Worm (Caenorhabditis elegans): ENCODE data around the gene F36D4.6.
"Not testable (repeated sequence)": the region's sequence is repeated elsewhere in the genome, so short reads cannot be mapped to it uniquely, and the experiment has no call there.

The F36D4.6 gene

DNA sequence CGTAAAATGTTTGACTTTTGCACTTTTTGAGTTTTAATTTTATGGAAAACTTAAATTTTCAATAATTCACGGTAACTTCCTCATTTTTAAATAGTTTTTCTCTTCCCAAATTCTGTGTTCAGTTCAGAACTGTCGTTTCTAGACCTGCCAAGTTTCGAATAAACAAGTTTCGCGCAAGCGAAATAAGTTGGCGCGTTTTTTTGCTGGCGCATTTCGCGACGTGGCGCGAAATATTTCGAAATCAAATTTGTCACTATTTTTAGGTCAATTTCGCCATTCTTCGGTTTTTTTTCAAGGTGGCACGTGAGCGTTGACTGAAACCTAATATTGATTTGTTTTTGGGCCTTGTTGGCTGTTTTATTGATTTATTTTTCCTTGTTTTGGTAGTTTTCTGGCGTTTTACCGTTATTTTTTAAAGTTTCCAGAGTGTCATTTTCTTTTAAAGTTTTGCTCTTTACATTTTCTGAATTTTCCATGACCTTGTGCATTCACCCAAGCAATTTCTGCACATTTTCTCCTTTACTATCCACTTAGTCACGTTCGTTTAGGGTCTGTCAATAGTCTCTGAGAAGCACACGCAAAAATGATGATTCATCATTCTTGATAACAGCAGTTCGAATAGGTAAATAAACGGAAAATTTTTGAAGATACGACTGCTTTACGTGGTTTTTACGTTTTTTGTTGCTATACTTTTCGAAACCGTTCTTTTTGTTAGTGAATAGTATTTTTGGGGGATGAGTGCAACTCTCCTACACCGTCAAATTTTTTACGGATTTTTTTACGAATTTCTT, 44.2 kb downstream of the F36D4.6 start (continued):
- TF ChIP-seq ama-1 (optimal IDR thresholded peaks at IDR 0.05): no peak
- no peak for TF ChIP-seq ama-1 (GFP tag; optimal IDR thresholded peaks at IDR 0.05)
- no peak for TF ChIP-seq hlh-26 (GFP tag; conservative IDR thresholded peaks at IDR 0.05)
- TF ChIP-seq Y53G8AR.9 (GFP tag; conservative IDR thresholded peaks at IDR 0.05): peak; percentile 85
- TF ChIP-seq akir-1 (GFP tag; optimal IDR thresholded peaks at IDR 0.05): no peak
- TF ChIP-seq madf-8 (GFP tag; conservative IDR thresholded peaks at IDR 0.05): peak; percentile 100
- peak; percentile 91; the same call in 1 of the 2 replicates for TF ChIP-seq Y95B8A.8 (GFP tag; IDR thresholded peaks at IDR 0.05)
- TF ChIP-seq repo-1 (tag; optimal IDR thresholded peaks at IDR 0.05): no peak
- TF ChIP-seq tbp1 (GFP tag; optimal IDR thresholded peaks at IDR 0.05): no peak
- TF ChIP-seq lin-35 (GFP tag; optimal IDR thresholded peaks at IDR 0.05): peak in 2 of 3 experiments; percentile 16 to 77
- no peak for TF ChIP-seq K12H6.12 (tag; optimal IDR thresholded peaks at IDR 0.05)
- no peak for TF ChIP-seq ets-4 (GFP tag; optimal IDR thresholded peaks at IDR 0.05)
- no peak for TF ChIP-seq B0035.1 (tag; optimal IDR thresholded peaks at IDR 0.05)
- TF ChIP-seq F49E8.2 (tag; optimal IDR thresholded peaks at IDR 0.05; ENCODE audit: insufficient read depth): peak; percentile 82
- no peak for TF ChIP-seq rec-8 (tag; optimal IDR thresholded peaks at IDR 0.05)
- peak; percentile 93 for TF ChIP-seq lin-54 (GFP tag; optimal IDR thresholded peaks at IDR 0.05)
- peak; percentile 42; the same call in 1 of the 2 replicates for TF ChIP-seq lir-1 (GFP tag; conservative IDR thresholded peaks at IDR 0.05)
- no peak for TF ChIP-seq gei-17 (GFP tag; optimal IDR thresholded peaks at IDR 0.05)
- no peak for TF ChIP-seq F37B4.10 (GFP tag; IDR thresholded peaks at IDR 0.05)
- peak; percentile 92 for TF ChIP-seq madf-3 (GFP tag; IDR thresholded peaks at IDR 0.05)
- 0 out of 2 replicates have a peak, but pooled peaks have one; percentile 75 for TF ChIP-seq aptf-3 (GFP tag; IDR thresholded peaks at IDR 0.05)
- TF ChIP-seq egl-44 (GFP tag; IDR thresholded peaks at IDR 0.05): no peak
- TF ChIP-seq ceh-58 (GFP tag; IDR thresholded peaks at IDR 0.05): no peak
- TF ChIP-seq pha-4 (tag; optimal IDR thresholded peaks at IDR 0.05): no peak
- TF ChIP-seq snpc-1.1 (tag; optimal IDR thresholded peaks at IDR 0.05; ENCODE audit: insufficient read depth): peak; percentile 63
- peak; percentile 94 for TF ChIP-seq snpc-3.4 (tag; optimal IDR thresholded peaks at IDR 0.05)
- TF ChIP-seq nhr-80 (tag; optimal IDR thresholded peaks at IDR 0.05): no peak
- no peak for TF ChIP-seq lag-1 (GFP tag; IDR thresholded peaks at IDR 0.05)

DNA sequence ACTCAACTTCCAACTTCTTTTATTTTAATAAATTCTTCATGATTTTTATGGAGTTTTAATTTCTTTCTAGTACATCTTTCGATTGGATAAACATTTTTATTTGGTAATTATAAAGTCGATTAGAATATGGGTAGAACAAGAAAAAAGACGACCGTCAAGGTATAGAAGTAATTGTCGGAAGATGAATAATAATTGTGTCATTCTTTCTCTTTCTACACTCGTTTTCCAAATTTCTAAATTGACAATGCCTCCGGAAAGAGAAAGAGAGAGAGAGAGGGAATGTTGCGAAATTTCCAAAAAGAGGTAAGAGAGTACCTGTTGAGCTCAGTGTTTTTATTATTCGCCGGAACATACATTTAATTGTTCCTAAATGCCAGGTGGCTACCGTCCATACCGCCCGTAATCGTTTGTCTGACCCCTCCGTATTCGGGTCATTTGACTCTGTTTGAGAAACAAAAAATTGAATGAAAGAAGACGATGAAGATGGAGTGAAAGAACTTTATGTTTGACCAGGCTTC, 45.1 kb downstream of the F36D4.6 start, which contains the start of gene E02C12.12:
TSS of gene E02C12.12 (minus strand) at position 468 of the 518 bp plus-strand sequence.
- TF ChIP-seq B0336.3 (GFP tag; IDR thresholded peaks at IDR 0.05) (no peak), cebp-1 (GFP tag; IDR thresholded peaks at IDR 0.05) (peak; percentile 65; the same call in 1 of the 2 replicates), cebp-1 (tag; optimal IDR thresholded peaks at IDR 0.05) (peak; percentile 92), madf-8 (GFP tag; conservative IDR thresholded peaks at IDR 0.05) (no peak)

DNA sequence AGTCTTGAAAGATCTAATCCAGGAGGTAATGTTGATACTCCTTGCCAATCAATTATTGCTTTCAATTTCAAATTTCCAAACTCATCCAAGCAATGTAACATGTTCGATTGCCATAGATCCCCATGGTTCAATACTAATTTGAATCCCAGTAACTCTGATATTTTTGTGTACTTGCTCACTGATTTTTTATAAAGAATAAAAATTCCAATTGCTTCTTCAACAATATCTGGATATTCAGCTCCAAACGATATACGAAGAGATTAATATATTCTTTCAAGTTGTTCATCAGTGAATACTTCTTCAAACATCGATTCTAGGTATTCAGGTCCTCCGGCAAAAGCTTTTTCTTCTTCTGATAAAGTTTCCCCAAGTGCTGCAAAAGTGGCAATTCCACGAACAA, 47.2 kb downstream of the F36D4.6 start, which contains the start of gene E02C12.11:
TSS of gene E02C12.11 (minus strand) at position 101 of the 400 bp plus-strand sequence.
- not testable (repeated sequence) for TF ChIP-seq cebp-2 (GFP tag; IDR thresholded peaks at IDR 0.05); madf-8 (GFP tag; conservative IDR thresholded peaks at IDR 0.05); bed-1 (GFP tag; IDR thresholded peaks at IDR 0.05)
